Fruit fly (Drosophila melanogaster): Measurements from ENCODE around the gene Papst2.

The Papst2 gene

DNA sequence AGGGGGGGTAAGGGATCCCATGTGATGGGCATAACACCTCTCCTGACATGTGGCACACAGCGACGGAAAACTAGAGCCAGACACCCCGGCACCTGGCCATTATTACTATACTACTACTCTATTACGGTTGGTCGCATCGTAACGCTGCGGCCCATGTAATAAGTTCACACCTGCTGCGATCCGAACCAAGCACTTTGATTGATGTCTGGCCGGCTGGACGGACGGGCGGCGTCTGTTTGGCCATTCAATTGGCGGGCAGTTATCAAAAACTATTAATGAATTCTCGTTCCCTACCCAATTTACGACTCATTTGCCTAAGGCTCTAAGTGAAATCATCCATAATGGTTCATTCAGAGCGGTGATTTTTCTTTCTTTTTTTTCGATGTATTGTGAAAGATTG lies 35.1 kb upstream of the Papst2 start:
- TF ChIP-seq psq (optimal IDR thresholded peaks at IDR 0.05) (no peak), EcR (GFP tag; optimal IDR thresholded peaks at IDR 0.05) (no peak), CG8478 (optimal IDR thresholded peaks at IDR 0.05) (no peak), Dll (optimal IDR thresholded peaks at IDR 0.05) (no peak), pan (optimal IDR thresholded peaks at IDR 0.05) (no peak)

DNA sequence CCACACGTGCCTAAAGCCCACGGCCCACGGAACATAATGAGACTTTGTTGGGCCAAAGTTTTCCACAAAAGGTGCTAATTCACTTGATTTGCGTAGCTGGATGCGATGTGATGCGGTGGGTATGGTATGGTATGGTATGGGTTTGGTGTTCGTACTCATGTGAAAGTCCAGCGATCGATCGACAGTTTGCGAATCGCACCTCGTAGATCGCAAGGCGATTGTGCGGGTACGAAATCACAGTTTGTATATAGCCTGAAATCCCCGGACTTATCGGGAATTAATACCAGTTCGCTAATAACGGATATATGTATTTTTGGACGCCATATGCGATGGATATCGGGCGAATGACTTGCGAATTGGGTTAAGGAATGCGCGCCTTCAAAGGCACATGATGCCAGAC lies 34.7 kb upstream of the Papst2 start:
- TF ChIP-seq pan (optimal IDR thresholded peaks at IDR 0.05) = no peak
- TF ChIP-seq Dll (optimal IDR thresholded peaks at IDR 0.05) = no peak
- TF ChIP-seq psq (optimal IDR thresholded peaks at IDR 0.05) = no peak
- TF ChIP-seq CG8478 (optimal IDR thresholded peaks at IDR 0.05) = no peak
- no peak for TF ChIP-seq EcR (GFP tag; optimal IDR thresholded peaks at IDR 0.05)
- no peak for TF ChIP-seq usp (GFP tag; optimal IDR thresholded peaks at IDR 0.05)

DNA sequence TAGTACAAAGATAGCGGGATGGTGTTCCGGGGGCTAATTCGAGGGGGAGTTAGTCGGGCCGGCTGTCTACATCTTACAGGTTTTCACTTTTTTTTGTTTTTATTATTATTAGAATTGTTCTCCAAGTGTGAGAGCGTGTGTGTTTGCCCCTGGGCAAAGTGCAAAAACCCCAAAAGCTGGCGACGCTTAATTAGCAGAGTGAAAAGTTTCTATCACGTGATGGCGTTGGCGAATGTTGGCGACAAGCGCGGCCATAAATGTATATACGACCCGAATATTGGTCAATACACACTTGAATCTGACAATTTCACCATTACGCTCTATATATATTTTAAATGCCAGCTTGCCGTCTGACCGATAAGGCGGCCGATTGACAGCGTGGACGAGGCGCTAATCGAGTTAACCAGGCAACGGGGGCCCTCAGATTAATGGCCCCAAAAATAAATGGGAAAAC lies 33.7 kb upstream of the Papst2 start:
- TF ChIP-seq usp (GFP tag; optimal IDR thresholded peaks at IDR 0.05) (no peak), Dll (optimal IDR thresholded peaks at IDR 0.05) (no peak), CG8478 (optimal IDR thresholded peaks at IDR 0.05) (no peak), psq (optimal IDR thresholded peaks at IDR 0.05) (no peak), EcR (GFP tag; optimal IDR thresholded peaks at IDR 0.05) (no peak), pan (optimal IDR thresholded peaks at IDR 0.05) (no peak)

- peak in 1 of 2 experiments; percentile 38 for TF ChIP-seq EcR (GFP tag; optimal IDR thresholded peaks at IDR 0.05)
- no peak for TF ChIP-seq usp (GFP tag; optimal IDR thresholded peaks at IDR 0.05)
- TF ChIP-seq CG8478 (optimal IDR thresholded peaks at IDR 0.05) = peak; percentile 21
- no peak for TF ChIP-seq pan (optimal IDR thresholded peaks at IDR 0.05)
- no peak for TF ChIP-seq Dll (optimal IDR thresholded peaks at IDR 0.05)
These were observed 32.7 kb upstream of the Papst2 start for dm6 chr3L:17009715-17010491.

DNA sequence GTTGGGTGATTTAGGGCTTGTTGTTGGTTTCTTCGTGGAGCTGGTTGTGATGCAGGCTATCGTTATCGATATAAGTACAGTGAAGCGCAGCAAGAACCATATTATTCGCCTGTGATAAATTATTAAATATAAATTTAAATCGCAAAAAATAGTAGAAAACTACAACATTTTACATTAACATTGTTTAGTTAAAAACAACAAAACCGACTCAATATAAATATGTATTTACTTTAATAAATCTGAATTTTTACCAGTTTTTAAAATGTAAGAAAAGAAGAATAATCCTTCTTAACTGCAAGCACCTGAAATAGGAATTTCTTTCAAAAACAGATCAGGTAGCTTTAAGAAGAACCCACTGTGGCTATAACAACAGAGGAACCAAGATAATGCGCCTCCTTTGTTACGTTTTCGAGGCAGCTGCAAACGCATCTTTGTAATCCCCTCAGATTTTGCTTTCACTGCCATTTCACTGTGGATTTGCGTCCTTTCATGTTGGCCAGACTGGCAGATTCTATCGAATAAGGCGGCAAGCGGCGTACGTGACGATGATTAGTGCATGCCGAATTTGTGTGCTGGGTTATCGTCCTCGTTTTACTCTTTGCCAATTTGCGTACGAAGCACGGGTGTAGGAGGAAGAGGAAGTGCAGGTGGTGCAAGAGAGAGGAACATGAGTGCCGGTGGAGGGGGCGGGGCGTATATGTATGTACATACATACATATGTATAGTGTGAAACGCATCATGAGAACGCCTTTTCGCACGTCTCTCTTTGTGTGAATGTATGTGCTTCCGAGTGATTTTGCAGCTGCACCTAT lies 31.9 kb upstream of the Papst2 start:
- TF ChIP-seq usp (GFP tag; optimal IDR thresholded peaks at IDR 0.05) (no peak), CG8478 (optimal IDR thresholded peaks at IDR 0.05) (peak; percentile 24), Dll (optimal IDR thresholded peaks at IDR 0.05) (no peak), pan (optimal IDR thresholded peaks at IDR 0.05) (no peak), psq (optimal IDR thresholded peaks at IDR 0.05) (no peak)

dm6 chr3L:17011351-17012016 lies 31.1 kb upstream of the Papst2 start:
- TF ChIP-seq EcR (GFP tag; optimal IDR thresholded peaks at IDR 0.05) (no peak), pan (optimal IDR thresholded peaks at IDR 0.05) (no peak), CG8478 (optimal IDR thresholded peaks at IDR 0.05) (peak; percentile 43), Dll (optimal IDR thresholded peaks at IDR 0.05) (no peak), usp (GFP tag; optimal IDR thresholded peaks at IDR 0.05) (no peak), psq (optimal IDR thresholded peaks at IDR 0.05) (no peak)

DNA sequence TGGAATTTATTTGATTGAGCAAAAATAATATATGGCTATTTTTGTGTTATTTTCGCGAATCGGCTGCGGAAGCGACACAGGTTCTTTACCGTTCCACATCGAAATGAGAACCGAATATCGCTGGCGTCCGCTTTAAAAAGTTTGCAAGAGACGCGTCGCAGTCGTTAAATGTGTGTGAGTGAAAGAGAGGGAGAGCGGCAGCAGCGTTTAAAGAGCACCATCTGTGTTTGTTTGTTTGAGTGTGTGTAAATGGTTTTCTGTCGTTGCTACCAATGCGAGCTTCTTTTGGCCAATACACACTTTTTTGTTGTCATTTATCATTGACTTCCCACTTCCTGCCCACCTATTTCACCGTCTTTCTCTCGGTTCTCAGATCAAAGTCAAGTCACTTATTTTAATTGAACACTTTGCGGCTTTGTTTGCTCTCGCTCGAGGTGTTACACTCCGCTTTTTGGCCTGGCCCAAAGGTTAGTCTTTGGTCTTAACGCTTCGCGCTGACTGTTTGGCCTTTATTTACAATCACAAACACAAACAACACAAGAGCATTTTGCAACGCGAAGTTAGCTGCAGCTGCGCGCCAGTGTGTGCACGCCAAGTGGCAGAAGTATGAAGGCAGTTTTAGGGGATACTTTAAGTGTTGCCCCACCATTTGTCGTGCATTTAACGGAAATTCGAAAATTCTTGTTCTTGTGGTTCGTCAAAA lies 30.4 kb upstream of the Papst2 start, which contains the start of gene CG3764:
TSS of gene CG3764 (minus strand) at position 549 of the 703 bp plus-strand sequence.
- TF ChIP-seq CG8478 (optimal IDR thresholded peaks at IDR 0.05) (no peak), Dll (optimal IDR thresholded peaks at IDR 0.05) (peak; percentile 74), EcR (GFP tag; optimal IDR thresholded peaks at IDR 0.05) (no peak), usp (GFP tag; optimal IDR thresholded peaks at IDR 0.05) (no peak)

- TF ChIP-seq usp (GFP tag; optimal IDR thresholded peaks at IDR 0.05) (no peak), pan (optimal IDR thresholded peaks at IDR 0.05) (no peak), Dll (optimal IDR thresholded peaks at IDR 0.05) (no peak), CG8478 (optimal IDR thresholded peaks at IDR 0.05) (no peak), EcR (GFP tag; optimal IDR thresholded peaks at IDR 0.05) (no peak), psq (optimal IDR thresholded peaks at IDR 0.05) (no peak)
These were observed 26.7 kb upstream of the Papst2 start, which contains the start of the genes CG6664 and CG7728 for dm6 chr3L:17015663-17016575. TSS of gene CG6664 (minus strand) at chr3L:17016180. TSS of gene CG7728 (plus strand) at chr3L:17016536.

DNA sequence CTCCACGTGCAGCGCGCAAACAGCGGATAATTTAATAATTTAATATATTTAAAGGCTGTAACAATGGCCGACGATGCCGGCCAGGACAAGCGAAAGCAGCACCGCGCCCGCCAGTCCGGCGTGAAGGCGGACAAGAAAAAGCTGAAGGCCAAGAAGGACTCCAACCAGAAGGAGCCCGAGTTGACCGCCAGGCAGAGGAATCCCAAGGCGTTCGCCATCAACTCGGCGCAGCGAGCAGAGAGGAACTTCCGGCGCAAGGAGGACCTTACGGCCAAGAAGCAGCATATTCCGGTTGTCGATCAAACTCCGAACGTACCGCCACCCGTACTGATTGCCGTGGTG lies 26.1 kb upstream of the Papst2 start:
- TF ChIP-seq psq (optimal IDR thresholded peaks at IDR 0.05) (no peak), Dll (optimal IDR thresholded peaks at IDR 0.05) (peak; percentile 24)

DNA sequence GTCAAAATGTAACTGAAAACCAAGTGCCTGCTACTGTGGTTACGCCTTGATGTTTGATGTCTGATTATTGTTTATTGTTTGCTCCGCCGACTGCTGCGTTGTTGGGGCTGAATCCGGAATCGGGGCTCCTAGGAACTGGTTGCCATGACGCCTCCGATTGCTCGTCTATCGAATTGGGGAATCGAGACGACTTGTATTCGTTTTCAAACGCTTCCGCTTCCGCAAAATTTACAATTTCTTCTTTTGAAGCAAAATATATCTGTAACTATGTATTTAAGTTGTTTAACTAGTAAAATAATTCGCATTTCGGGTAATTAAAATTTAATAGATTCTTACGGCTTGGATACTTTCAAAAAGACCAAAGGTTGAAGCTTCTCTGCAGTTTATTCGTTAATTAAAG lies 19.8 kb upstream of the Papst2 start, which contains the start of gene CG6652:
TSS of gene CG6652 (minus strand) at position 101 of the 400 bp plus-strand sequence.
- TF ChIP-seq usp (GFP tag; optimal IDR thresholded peaks at IDR 0.05) (no peak), psq (optimal IDR thresholded peaks at IDR 0.05) (no peak), pan (optimal IDR thresholded peaks at IDR 0.05) (no peak), Dll (optimal IDR thresholded peaks at IDR 0.05) (no peak), EcR (GFP tag; optimal IDR thresholded peaks at IDR 0.05) (no peak), CG8478 (optimal IDR thresholded peaks at IDR 0.05) (no peak)
